Fruit fly (Drosophila melanogaster): ENCODE data around the gene msl-2.

The msl-2 gene

dm6 chr2L:3472242-3472641, 6.3 kb upstream of the msl-2 start, which contains the start of gene Pgant4 (continued):
- TF ChIP-seq CG8388 (GFP tag; optimal IDR thresholded peaks at IDR 0.05) = no peak
- TF ChIP-seq z (GFP tag; IDR thresholded peaks at IDR 0.05) = no peak
- TF ChIP-seq CG7556 (GFP tag; optimal IDR thresholded peaks at IDR 0.05) = no peak
- 0 out of 2 replicates have a peak, but pooled peaks have one; percentile 13 for TF ChIP-seq stc (GFP tag; IDR thresholded peaks at IDR 0.05)
- TF ChIP-seq pros (GFP tag; optimal IDR thresholded peaks at IDR 0.05) = no peak
- peak; percentile 42 for TF ChIP-seq CG2120 (GFP tag; optimal IDR thresholded peaks at IDR 0.05)
- peak; percentile 23 for TF ChIP-seq slou (GFP tag; optimal IDR thresholded peaks at IDR 0.05)
- peak; percentile 56 for TF ChIP-seq CG4424 (GFP tag; optimal IDR thresholded peaks at IDR 0.05)
- TF ChIP-seq Dek (tag; optimal IDR thresholded peaks at IDR 0.05) = peak; percentile 41
- no peak for TF ChIP-seq gfzf (GFP tag; optimal IDR thresholded peaks at IDR 0.05)
- TF ChIP-seq cg (GFP tag; optimal IDR thresholded peaks at IDR 0.05) = no peak
- peak; percentile 9 for TF ChIP-seq NC2β (GFP tag; optimal IDR thresholded peaks at IDR 0.05)
- no peak for TF ChIP-seq CG2678 (tag; optimal IDR thresholded peaks at IDR 0.05)
- no peak for TF ChIP-seq mld (GFP tag; IDR thresholded peaks at IDR 0.05; ENCODE audit: partially characterized antibody)
- TF ChIP-seq CG8924 (tag; optimal IDR thresholded peaks at IDR 0.05) = no peak
- TF ChIP-seq crol (GFP tag; IDR thresholded peaks at IDR 0.05) = no peak
- no peak for TF ChIP-seq p53 (GFP tag; optimal IDR thresholded peaks at IDR 0.05)
- no peak for TF ChIP-seq Fer2 (tag; optimal IDR thresholded peaks at IDR 0.05)
- TF ChIP-seq CG7745 (tag; optimal IDR thresholded peaks at IDR 0.05) = no peak
- peak; percentile 41; the same call in 1 of the 2 replicates for TF ChIP-seq sens-2 (GFP tag; IDR thresholded peaks at IDR 0.05)
- no peak for TF ChIP-seq CG2129 (GFP tag; IDR thresholded peaks at IDR 0.05; ENCODE audit: partially characterized antibody)
- no peak for TF ChIP-seq CG15073 (GFP tag; optimal IDR thresholded peaks at IDR 0.05)
- TF ChIP-seq MBD-R2 (GFP tag; IDR thresholded peaks at IDR 0.05) = no peak
- TF ChIP-seq CG5180 (GFP tag; optimal IDR thresholded peaks at IDR 0.05) = no peak
- TF ChIP-seq Oli (tag; optimal IDR thresholded peaks at IDR 0.05) = peak; percentile 30
- TF ChIP-seq CG3838 (GFP tag; optimal IDR thresholded peaks at IDR 0.05) = no peak
- peak; percentile 68 for TF ChIP-seq Optix (GFP tag; IDR thresholded peaks at IDR 0.05)
- no peak; the same call in 1 of the 2 replicates for TF ChIP-seq CG4730 (GFP tag; IDR thresholded peaks at IDR 0.05)
- TF ChIP-seq lab (GFP tag; optimal IDR thresholded peaks at IDR 0.05) = no peak
- peak; percentile 69; the same call in 1 of the 2 replicates for TF ChIP-seq CG11085 (GFP tag; IDR thresholded peaks at IDR 0.05)
- no peak for TF ChIP-seq Oaz (GFP tag; IDR thresholded peaks at IDR 0.05)
- TF ChIP-seq ems (GFP tag; optimal IDR thresholded peaks at IDR 0.05) = no peak
- TF ChIP-seq CG6689 (GFP tag; IDR thresholded peaks at IDR 0.05) = peak; percentile 37; the same call in 1 of the 2 replicates
- no peak for TF ChIP-seq CrebB (tag; optimal IDR thresholded peaks at IDR 0.05)
- TF ChIP-seq TFAM (GFP tag; optimal IDR thresholded peaks at IDR 0.05) = no peak
- TF ChIP-seq tgo (GFP tag; IDR thresholded peaks at IDR 0.05) = peak; percentile 65; the same call in 2 of the 3 replicates
- peak; percentile 93 for TF ChIP-seq CG32532 (GFP tag; IDR thresholded peaks at IDR 0.05)
- no peak for TF ChIP-seq crp (GFP tag; optimal IDR thresholded peaks at IDR 0.05)
- TF ChIP-seq emc (GFP tag; optimal IDR thresholded peaks at IDR 0.05) = no peak
- no peak for TF ChIP-seq sima (GFP tag; optimal IDR thresholded peaks at IDR 0.05)
- TF ChIP-seq CG11093 (GFP tag; IDR thresholded peaks at IDR 0.05) = peak; percentile 48; the same call in 1 of the 3 replicates
- peak; percentile 74 for TF ChIP-seq dysf (GFP tag; IDR thresholded peaks at IDR 0.05)
- peak; percentile 98 for TF ChIP-seq Dip2 (GFP tag; IDR thresholded peaks at IDR 0.05)
- TF ChIP-seq CG17612 (GFP tag; IDR thresholded peaks at IDR 0.05) = no peak
- TF ChIP-seq stwl (tag; optimal IDR thresholded peaks at IDR 0.05) = peak; percentile 41
- no peak for TF ChIP-seq CG12299 (tag; optimal IDR thresholded peaks at IDR 0.05)
- peak; percentile 36; the same call in 1 of the 3 replicates for TF ChIP-seq sr (GFP tag; IDR thresholded peaks at IDR 0.05)
- TF ChIP-seq CG7928 (GFP tag; optimal IDR thresholded peaks at IDR 0.05) = no peak
- no peak for TF ChIP-seq odd (GFP tag; optimal IDR thresholded peaks at IDR 0.05)
- no peak for TF ChIP-seq CG13287 (GFP tag; IDR thresholded peaks at IDR 0.05; ENCODE audit: partially characterized antibody)
- TF ChIP-seq Lpt (GFP tag; optimal IDR thresholded peaks at IDR 0.05) = no peak
